Worm (Caenorhabditis elegans) whole organism, midembryonic: ENCODE results near the gene srt-14.
"Not testable (repeated sequence)": the region's sequence is repeated elsewhere in the genome, so short reads cannot be mapped to it uniquely, and the experiment has no call there.

Source experiments
- T22C8.4 ChIP-seq: fragments of 200-800 bp; sonication (Bioruptor generic); IDR thresholded peaks from 2 replicates; pipeline ENCODE4 v1.3.6; 2022; ENCODE audit warnings: missing genetic modification characterization, missing compliant biosample characterization
- cog-1 ChIP-seq: sonication (generic microtip); optimal IDR thresholded peaks from 2 replicates; lab custom pipeline; 2016; ENCODE audit warnings: missing genetic modification characterization, missing compliant biosample characterization
- flt-1 ChIP-seq: fragments of 200-800 bp; sonication (Bioruptor generic); IDR thresholded peaks from 2 replicates; pipeline ENCODE4 v1.3.6; 2022; ENCODE audit warnings: missing genetic modification characterization, missing compliant biosample characterization
- klf-2 ChIP-seq: fragments of 200-800 bp; sonication (Bioruptor generic); conservative IDR thresholded peaks from 2 replicates; pipeline ENCODE4 v1.3.6; 2022; ENCODE audit warnings: missing genetic modification reagents, missing genetic modification characterization, missing compliant biosample characterization
- med-1 ChIP-seq: sonication (generic microtip); optimal IDR thresholded peaks from 2 replicates; lab custom pipeline; 2017; ENCODE audit warnings: missing genetic modification characterization, mild to moderate bottlenecking, missing compliant biosample characterization, antibody characterized with exemption, missing genetic modification reagents; ENCODE audit not compliant: insufficient read depth
- ref-1 ChIP-seq: fragments of 200-800 bp; sonication (Bioruptor generic); conservative IDR thresholded peaks from 2 replicates; pipeline ENCODE4 v1.3.6; 2022; ENCODE audit warnings: missing genetic modification reagents, missing genetic modification characterization, missing compliant biosample characterization
- tab-1 ChIP-seq: fragments of 200-800 bp; sonication (Bioruptor generic); IDR thresholded peaks from 2 replicates; pipeline ENCODE4 v1.3.6; 2022; ENCODE audit warnings: missing genetic modification characterization, missing compliant biosample characterization
- ztf-23 ChIP-seq: fragments of 200-800 bp; sonication (Bioruptor generic); IDR thresholded peaks from 2 replicates; pipeline ENCODE4 v1.3.6; 2022; ENCODE audit warnings: missing genetic modification reagents, missing genetic modification characterization, missing compliant biosample characterization
- ztf-29 ChIP-seq: fragments of 200-800 bp; sonication (Bioruptor generic); IDR thresholded peaks from 2 replicates; pipeline ENCODE4 v1.3.6; 2022; ENCODE audit warnings: missing genetic modification reagents, missing genetic modification characterization, missing compliant biosample characterization

srt-14 gene

DNA sequence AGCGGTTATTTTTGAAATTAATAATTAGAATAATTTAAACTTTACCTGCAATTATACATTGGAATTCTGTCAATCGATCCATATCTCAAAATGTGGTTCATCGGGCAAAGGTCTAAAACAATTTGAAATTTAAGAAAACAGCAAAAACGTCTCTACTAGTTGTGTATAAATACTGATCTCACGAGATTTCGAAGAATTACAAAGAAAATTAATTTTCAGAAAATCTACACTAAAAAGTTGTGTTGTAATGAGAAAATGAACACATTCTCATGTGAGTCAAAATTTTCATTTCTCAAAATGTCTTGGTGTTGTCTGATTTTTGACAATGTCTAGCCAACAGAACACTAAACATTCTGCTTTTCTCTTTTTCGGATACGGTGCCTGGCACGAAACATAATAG lies 25.3 kb upstream of the srt-14 start, which contains the start of gene srt-37:
Gene srt-37, minus strand, starts transcription at position 101 of the 400 bp plus-strand sequence.
- not testable (repeated sequence) for TF ChIP-seq med-1 (GFP tag; lab: Kevin White, UChicago); ztf-29; T22C8.4

DNA sequence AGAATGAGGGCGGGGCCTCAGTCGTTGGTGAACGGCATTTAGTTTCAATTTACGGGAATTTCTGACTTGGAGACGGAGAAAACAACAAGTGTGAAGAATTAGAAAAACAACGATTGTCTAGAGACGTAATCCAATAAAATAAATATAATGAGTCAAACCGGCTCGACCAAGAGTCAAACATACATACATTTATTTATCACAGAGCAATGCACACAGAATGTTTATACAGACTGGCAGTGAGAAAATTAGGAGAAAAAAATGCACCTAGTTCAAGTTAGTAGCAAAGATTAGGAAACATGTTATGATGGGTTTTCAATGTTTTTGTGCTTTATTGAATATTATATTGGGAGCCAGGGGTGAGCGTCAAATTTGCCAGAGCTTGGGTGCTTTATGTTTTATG lies 22.4 kb upstream of the srt-14 start, which contains the start of gene srt-20:
Gene srt-20, minus strand, starts transcription at position 101 of the 400 bp plus-strand sequence.
- TF ChIP-seq med-1 (GFP tag; lab: Kevin White, UChicago); ref-1 (GFP tag; lab: Robert Waterston, UW); cog-1: not testable (repeated sequence)

- no peak for TF ChIP-seq flt-1 (GFP tag; lab: Robert Waterston, UW)
- no peak for TF ChIP-seq T22C8.4
- no peak for TF ChIP-seq tab-1
- no peak for TF ChIP-seq med-1 (GFP tag; lab: Kevin White, UChicago)
- no peak for TF ChIP-seq klf-2 (GFP tag; lab: Robert Waterston, UW)
- TF ChIP-seq cog-1: no peak
- no peak for TF ChIP-seq ref-1 (GFP tag; lab: Robert Waterston, UW)
- no peak for TF ChIP-seq ztf-29
- no peak for TF ChIP-seq ztf-23 (GFP tag; lab: Robert Waterston, UW)
These were observed 17.0 kb upstream of the srt-14 start for ce11 chrV:4273372-4273771.

DNA sequence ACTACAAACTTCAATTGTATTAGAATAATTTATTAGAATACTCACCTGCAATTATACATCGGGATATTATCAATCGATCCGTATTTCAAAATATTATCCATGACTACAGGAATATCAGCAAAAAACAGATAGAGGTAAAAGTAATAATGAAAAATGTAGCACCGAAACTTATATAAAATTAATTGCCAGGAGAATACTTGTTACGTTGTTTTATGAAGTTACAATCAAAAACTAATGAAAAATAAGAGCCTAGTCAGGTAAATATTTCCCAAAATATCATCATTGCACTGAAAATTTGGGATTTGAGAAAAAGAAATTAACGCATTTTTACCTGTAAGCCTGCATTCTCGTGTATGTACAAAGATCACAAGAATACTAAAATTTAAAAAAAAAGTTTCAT lies 14.9 kb upstream of the srt-14 start, which contains the start of gene srt-38:
Gene srt-38, minus strand, starts transcription at position 101 of the 400 bp plus-strand sequence.
- TF ChIP-seq ztf-29; klf-2 (GFP tag; lab: Robert Waterston, UW); cog-1: not testable (repeated sequence)

DNA sequence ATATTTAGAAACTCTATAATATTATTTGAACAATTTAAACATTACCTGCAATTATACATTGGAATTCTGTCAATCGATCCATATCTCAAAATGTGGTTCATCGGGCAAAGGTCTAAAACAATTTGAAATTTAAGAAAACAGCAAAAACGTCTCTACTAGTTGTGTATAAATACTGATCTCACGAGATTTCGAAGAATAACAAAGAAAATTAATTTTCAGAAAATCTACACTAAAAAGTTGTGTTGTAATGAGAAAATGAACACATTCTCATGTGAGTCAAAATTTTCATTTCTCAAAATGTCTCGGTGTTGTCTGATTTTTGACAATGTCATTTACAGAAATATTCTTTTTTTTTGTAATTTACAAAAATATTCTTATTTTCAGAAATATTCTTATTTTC lies 11.8 kb upstream of the srt-14 start, which contains the start of gene srt-36:
Gene srt-36, minus strand, starts transcription at position 101 of the 400 bp plus-strand sequence.
- TF ChIP-seq ztf-23 (GFP tag; lab: Robert Waterston, UW); tab-1; flt-1 (GFP tag; lab: Robert Waterston, UW): not testable (repeated sequence)

ce11 chrV:4264516-4264915 lies 8.1 kb upstream of the srt-14 start, which contains the start of gene srt-35:
Gene srt-35, minus strand, starts transcription at chrV:4264616.
- TF ChIP-seq klf-2 (GFP tag; lab: Robert Waterston, UW) (no peak), ztf-29 (no peak), ref-1 (GFP tag; lab: Robert Waterston, UW) (no peak), flt-1 (GFP tag; lab: Robert Waterston, UW) (no peak), T22C8.4 (no peak), med-1 (GFP tag; lab: Kevin White, UChicago) (no peak), ztf-23 (GFP tag; lab: Robert Waterston, UW) (no peak), cog-1 (no peak), tab-1 (no peak)

DNA sequence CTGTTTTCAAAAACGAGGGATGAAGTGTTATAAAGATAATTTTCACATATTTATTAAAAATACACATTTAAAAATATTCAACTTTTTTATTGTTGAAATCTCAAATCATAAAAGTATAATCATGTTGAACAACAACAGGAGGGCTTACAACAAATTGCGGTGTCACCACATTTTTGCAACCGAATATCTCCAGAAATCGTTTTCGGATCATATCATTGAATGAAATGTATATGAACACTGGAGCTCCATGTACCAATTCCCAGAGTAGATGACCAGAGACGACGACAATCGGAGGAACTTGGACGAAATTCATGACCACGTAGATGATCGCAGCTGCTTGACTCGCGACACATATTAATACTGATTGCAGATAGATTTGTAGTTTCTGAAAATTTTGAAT lies 5.0 kb upstream of the srt-14 start:
- no peak for TF ChIP-seq tab-1
- no peak for TF ChIP-seq ztf-23 (GFP tag; lab: Robert Waterston, UW)
- no peak for TF ChIP-seq med-1 (GFP tag; lab: Kevin White, UChicago)
- TF ChIP-seq ztf-29: no peak
- TF ChIP-seq flt-1 (GFP tag; lab: Robert Waterston, UW): no peak
- no peak for TF ChIP-seq cog-1
- no peak for TF ChIP-seq T22C8.4
- TF ChIP-seq klf-2 (GFP tag; lab: Robert Waterston, UW): no peak
- no peak for TF ChIP-seq ref-1 (GFP tag; lab: Robert Waterston, UW)

- TF ChIP-seq flt-1 (GFP tag; lab: Robert Waterston, UW) (no peak), klf-2 (GFP tag; lab: Robert Waterston, UW) (no peak), ref-1 (GFP tag; lab: Robert Waterston, UW) (no peak), med-1 (GFP tag; lab: Kevin White, UChicago) (no peak), ztf-29 (no peak), tab-1 (no peak), cog-1 (no peak), ztf-23 (GFP tag; lab: Robert Waterston, UW) (no peak), T22C8.4 (no peak)
These were observed 3.7 kb upstream of the srt-14 start, which contains the start of gene srt-3 for ce11 chrV:4260090-4260489. Gene srt-3, minus strand, starts transcription at chrV:4260190.

DNA sequence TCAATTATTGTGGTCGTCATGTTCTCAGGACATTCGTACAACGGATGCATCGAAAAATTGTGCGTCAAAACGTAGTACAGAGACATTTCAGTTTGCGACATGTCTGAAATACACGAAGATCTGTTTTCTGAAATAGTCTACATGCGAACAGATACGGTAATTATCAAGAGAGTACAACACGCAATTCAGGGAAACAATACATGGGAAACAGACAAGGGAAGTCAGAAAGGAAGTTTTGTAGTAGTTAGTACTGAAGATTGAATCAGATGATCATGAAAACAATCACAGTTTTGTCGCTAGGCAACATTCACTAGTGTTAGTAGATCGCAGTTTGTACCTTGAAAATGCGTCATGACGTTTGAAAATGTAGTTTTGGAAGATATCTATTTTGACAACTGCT lies 6.3 kb downstream of the srt-14 start, which contains the start of gene srt-13:
Gene srt-13, minus strand, starts transcription at position 101 of the 400 bp plus-strand sequence.
- TF ChIP-seq ref-1 (GFP tag; lab: Robert Waterston, UW): no peak
- no peak for TF ChIP-seq cog-1
- TF ChIP-seq ztf-29: no peak
- no peak for TF ChIP-seq flt-1 (GFP tag; lab: Robert Waterston, UW)
- no peak for TF ChIP-seq T22C8.4
- TF ChIP-seq ztf-23 (GFP tag; lab: Robert Waterston, UW): no peak
- no peak for TF ChIP-seq klf-2 (GFP tag; lab: Robert Waterston, UW)

DNA sequence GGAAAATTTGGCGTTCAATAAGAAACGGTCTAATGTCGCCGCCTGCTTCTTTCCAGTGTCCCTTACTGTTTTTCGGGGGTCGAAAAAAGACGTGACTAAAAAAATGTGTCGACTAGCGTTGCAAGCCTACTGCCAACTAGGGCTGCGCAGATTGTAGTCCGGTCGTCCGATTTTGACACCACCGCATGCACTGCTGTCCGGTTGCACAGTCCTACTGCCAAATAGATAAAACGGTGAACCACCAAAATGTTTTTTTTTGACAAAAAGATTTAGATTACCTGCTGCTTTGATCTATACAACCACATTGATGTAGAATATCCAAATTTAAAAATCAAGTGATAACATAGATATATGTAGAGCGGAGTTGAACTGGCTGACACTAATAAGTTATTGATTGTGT lies 8.0 kb downstream of the srt-14 start:
- TF ChIP-seq ref-1 (GFP tag; lab: Robert Waterston, UW): no peak
- no peak for TF ChIP-seq T22C8.4
- no peak for TF ChIP-seq ztf-23 (GFP tag; lab: Robert Waterston, UW)
- TF ChIP-seq med-1 (GFP tag; lab: Kevin White, UChicago): no peak
- TF ChIP-seq tab-1: no peak
- TF ChIP-seq flt-1 (GFP tag; lab: Robert Waterston, UW): no peak
- no peak for TF ChIP-seq cog-1
- TF ChIP-seq klf-2 (GFP tag; lab: Robert Waterston, UW): no peak
- no peak for TF ChIP-seq ztf-29

- TF ChIP-seq klf-2 (GFP tag; lab: Robert Waterston, UW): no peak
- TF ChIP-seq flt-1 (GFP tag; lab: Robert Waterston, UW): no peak
- no peak for TF ChIP-seq ztf-23 (GFP tag; lab: Robert Waterston, UW)
- no peak for TF ChIP-seq cog-1
- TF ChIP-seq T22C8.4: no peak
- TF ChIP-seq ref-1 (GFP tag; lab: Robert Waterston, UW): no peak
- TF ChIP-seq ztf-29: no peak
- TF ChIP-seq tab-1: no peak
- no peak for TF ChIP-seq med-1 (GFP tag; lab: Kevin White, UChicago)
These were observed 13.9 kb downstream of the srt-14 start, which contains the start of gene srt-12 for ce11 chrV:4242431-4242830. Gene srt-12, minus strand, starts transcription at chrV:4242531.
